Worm (Caenorhabditis elegans): ENCODE results near the gene ZK1320.2.

Gene ZK1320.2

ce11 chrII:9646122-9646555 lies 12.7 kb downstream of the ZK1320.2 start (continued):
- no peak for TF ChIP-seq hlh-26 (GFP tag; conservative IDR thresholded peaks at IDR 0.05)
- TF ChIP-seq nhr-80 (tag; optimal IDR thresholded peaks at IDR 0.05), result peak; percentile 41
- no peak for TF ChIP-seq atf-7 (tag; optimal IDR thresholded peaks at IDR 0.05)
- TF ChIP-seq gei-17 (GFP tag; optimal IDR thresholded peaks at IDR 0.05), result peak; percentile 18
- no peak for TF ChIP-seq ccch-3 (GFP tag; optimal IDR thresholded peaks at IDR 0.05)
- TF ChIP-seq F37B4.10 (GFP tag; IDR thresholded peaks at IDR 0.05), result no peak
- TF ChIP-seq Y67H2A.10 (GFP tag; conservative IDR thresholded peaks at IDR 0.05), result no peak
- TF ChIP-seq cebp-1 (GFP tag; IDR thresholded peaks at IDR 0.05), result no peak
- TF ChIP-seq cebp-1 (tag; optimal IDR thresholded peaks at IDR 0.05), result peak; percentile 64
- no peak for TF ChIP-seq fkh-3 (tag; optimal IDR thresholded peaks at IDR 0.05)
- TF ChIP-seq athp-1 (tag; optimal IDR thresholded peaks at IDR 0.05), result no peak
- peak; percentile 37 for TF ChIP-seq lin-54 (GFP tag; optimal IDR thresholded peaks at IDR 0.05)
- TF ChIP-seq dox-1 (GFP tag; IDR thresholded peaks at IDR 0.05), result peak; percentile 58; the same call in 1 of the 2 replicates
- no peak for TF ChIP-seq ets-4 (GFP tag; optimal IDR thresholded peaks at IDR 0.05)
- TF ChIP-seq hmg-20 (GFP tag; IDR thresholded peaks at IDR 0.05), result no peak
- no peak for TF ChIP-seq F39B2.1 (GFP tag; IDR thresholded peaks at IDR 0.05)
- no peak for TF ChIP-seq ZK185.1 (tag; optimal IDR thresholded peaks at IDR 0.05; ENCODE audit: poor library complexity, severe bottlenecking)
- TF ChIP-seq egl-44 (GFP tag; IDR thresholded peaks at IDR 0.05), result no peak
- no peak for TF ChIP-seq nfya-1 (tag; optimal IDR thresholded peaks at IDR 0.05; ENCODE audit: borderline replicate concordance, insufficient read depth)
- no peak for TF ChIP-seq ztf-28 (GFP tag; IDR thresholded peaks at IDR 0.05)
- no peak for TF ChIP-seq rec-8 (tag; optimal IDR thresholded peaks at IDR 0.05)
- TF ChIP-seq C06A6.2 (GFP tag; conservative IDR thresholded peaks at IDR 0.05), result no peak
- TF ChIP-seq mxl-1 (tag; optimal IDR thresholded peaks at IDR 0.05), result no peak
- TF ChIP-seq egl-18 (GFP tag; IDR thresholded peaks at IDR 0.05), result no peak
- 0 out of 2 replicates have a peak, but pooled peaks have one; percentile 42 for TF ChIP-seq K11D2.4 (GFP tag; IDR thresholded peaks at IDR 0.05)
- no peak for TF ChIP-seq T07F8.4 (tag; optimal IDR thresholded peaks at IDR 0.05)
- TF ChIP-seq snpc-1.3 (tag; optimal IDR thresholded peaks at IDR 0.05; ENCODE audit: insufficient read depth), result no peak
- no peak for TF ChIP-seq dpff-1 (tag; optimal IDR thresholded peaks at IDR 0.05)
- no peak for TF ChIP-seq sdz-38 (tag; optimal IDR thresholded peaks at IDR 0.05)
- TF ChIP-seq lsl-1 (GFP tag; optimal IDR thresholded peaks at IDR 0.05), result no peak
- no peak for TF ChIP-seq cebp-2 (GFP tag; IDR thresholded peaks at IDR 0.05)
- TF ChIP-seq snpc-1.1 (tag; optimal IDR thresholded peaks at IDR 0.05; ENCODE audit: insufficient read depth), result no peak
- TF ChIP-seq ekl-4 (GFP tag; IDR thresholded peaks at IDR 0.05), result no peak
- no peak for TF ChIP-seq B0035.1 (tag; optimal IDR thresholded peaks at IDR 0.05)
- TF ChIP-seq ceh-100 (GFP tag; IDR thresholded peaks at IDR 0.05), result no peak
- no peak for TF ChIP-seq zim-3 (tag; optimal IDR thresholded peaks at IDR 0.05)
- TF ChIP-seq let-526 (GFP tag; IDR thresholded peaks at IDR 0.05), result no peak
- no peak for TF ChIP-seq ama-1 (optimal IDR thresholded peaks at IDR 0.05)
- no peak for TF ChIP-seq ama-1 (GFP tag; optimal IDR thresholded peaks at IDR 0.05)
- no peak for TF ChIP-seq F57A8.1 (GFP tag; optimal IDR thresholded peaks at IDR 0.05)
- TF ChIP-seq hlh-12 (tag; optimal IDR thresholded peaks at IDR 0.05), result no peak
- TF ChIP-seq ztf-22 (GFP tag; optimal IDR thresholded peaks at IDR 0.05), result no peak

Data from whole organism, young adult.